Worm (Caenorhabditis elegans) whole organism, L2 larva: ENCODE data around the gene mltn-7.

ENCODE experiments used
- C34F6.9 ChIP-seq: fragments of 150-350 bp; optimal IDR thresholded peaks from 2 replicates; lab custom pipeline; 2014; ENCODE audit warnings: missing biosample characterization, missing genetic modification characterization
- R02D3.7 ChIP-seq: fragments of 150-350 bp; optimal IDR thresholded peaks from 2 replicates; lab custom pipeline; 2014; ENCODE audit warnings: missing biosample characterization, missing genetic modification characterization
- ZK546.5 ChIP-seq: sonication (generic microtip); optimal IDR thresholded peaks from 2 replicates; lab custom pipeline; 2017; ENCODE audit warnings: missing biosample characterization, missing genetic modification characterization
- aly-2 ChIP-seq: fragments of 150-350 bp; optimal IDR thresholded peaks from 2 replicates; lab custom pipeline; 2014; ENCODE audit warnings: missing biosample characterization, missing genetic modification characterization
- ama-1 ChIP-seq: fragments of 150-350 bp; optimal IDR thresholded peaks from 2 replicates; lab custom pipeline; 2018; ENCODE audit warnings: inconsistent platforms
- blmp-1 ChIP-seq: sonication (generic microtip); optimal IDR thresholded peaks from 2 replicates; lab custom pipeline; 2017; ENCODE audit warnings: missing genetic modification characterization, mild to moderate bottlenecking, missing compliant biosample characterization, antibody characterized with exemption, moderate library complexity; ENCODE audit not compliant: insufficient read depth
- ceh-16 ChIP-seq: fragments of 150-350 bp; optimal IDR thresholded peaks from 2 replicates; lab custom pipeline; 2014; ENCODE audit warnings: missing biosample characterization, missing genetic modification characterization
- crh-2 ChIP-seq: sonication (generic microtip); optimal IDR thresholded peaks from 2 replicates; lab custom pipeline; 2017; ENCODE audit warnings: missing biosample characterization, missing genetic modification characterization
- dmd-4 ChIP-seq: sonication (generic microtip); optimal IDR thresholded peaks from 2 replicates; lab custom pipeline; 2017; ENCODE audit warnings: missing biosample characterization, missing genetic modification characterization
- egl-27 ChIP-seq: sonication (generic microtip); optimal IDR thresholded peaks from 3 replicates; lab custom pipeline; 2017; ENCODE audit warnings: missing biosample characterization, missing genetic modification reagents, missing genetic modification characterization
- elt-1 ChIP-seq: fragments of 150-350 bp; optimal IDR thresholded peaks from 2 replicates; lab custom pipeline; 2014; ENCODE audit warnings: missing biosample characterization, missing genetic modification characterization
- elt-3 ChIP-seq: sonication (generic microtip); optimal IDR thresholded peaks from 2 replicates; lab custom pipeline; 2017; ENCODE audit warnings: missing biosample characterization, missing genetic modification characterization
- gmeb-1 ChIP-seq: fragments of 150-350 bp; optimal IDR thresholded peaks from 2 replicates; lab custom pipeline; 2014; ENCODE audit warnings: missing biosample characterization, missing genetic modification characterization
- mab-5 ChIP-seq: fragments of 150-350 bp; optimal IDR thresholded peaks from 2 replicates; lab custom pipeline; 2014; ENCODE audit warnings: missing biosample characterization, missing genetic modification characterization
- mdl-1 ChIP-seq, 2 experiments: fragments of 150-350 bp in 1 of 2; sonication (generic microtip) in 1 of 2; optimal IDR thresholded peaks; 2 replicates each; lab custom pipeline; 2017; ENCODE audit warnings: missing biosample characterization in 2 of 2, missing genetic modification characterization in 2 of 2
- nhr-10 ChIP-seq: sonication (generic microtip); optimal IDR thresholded peaks from 2 replicates; lab custom pipeline; 2017; ENCODE audit warnings: missing biosample characterization, missing genetic modification characterization
- nhr-11 ChIP-seq: fragments of 150-350 bp; optimal IDR thresholded peaks from 2 replicates; lab custom pipeline; 2014; ENCODE audit warnings: missing biosample characterization, missing genetic modification characterization
- nhr-129 ChIP-seq: fragments of 150-350 bp; optimal IDR thresholded peaks from 2 replicates; lab custom pipeline; 2014; ENCODE audit warnings: missing biosample characterization, missing genetic modification characterization
- nhr-21 ChIP-seq: fragments of 150-350 bp; optimal IDR thresholded peaks from 2 replicates; lab custom pipeline; 2014; ENCODE audit warnings: missing biosample characterization, missing genetic modification characterization
- nhr-237 ChIP-seq: fragments of 150-350 bp; optimal IDR thresholded peaks from 2 replicates; lab custom pipeline; 2014; ENCODE audit warnings: missing biosample characterization, missing genetic modification characterization
- nhr-25 ChIP-seq: fragments of 150-350 bp; sonication (generic microtip); optimal IDR thresholded peaks from 3 replicates; lab custom pipeline; 2014; ENCODE audit warnings: missing biosample characterization, missing genetic modification characterization
- nhr-6 ChIP-seq: fragments of 150-350 bp; optimal IDR thresholded peaks from 2 replicates; lab custom pipeline; 2014; ENCODE audit warnings: missing biosample characterization, missing genetic modification characterization
- nhr-77 ChIP-seq: fragments of 150-350 bp; optimal IDR thresholded peaks from 2 replicates; lab custom pipeline; 2014; ENCODE audit warnings: missing biosample characterization, missing genetic modification characterization
- peb-1 ChIP-seq: fragments of 150-350 bp; optimal IDR thresholded peaks from 2 replicates; lab custom pipeline; 2014; ENCODE audit warnings: missing biosample characterization, missing genetic modification characterization
- sem-4 ChIP-seq: fragments of 150-350 bp; optimal IDR thresholded peaks from 2 replicates; lab custom pipeline; 2014; ENCODE audit warnings: missing biosample characterization, missing genetic modification reagents, missing genetic modification characterization
- skn-1 ChIP-seq: sonication (generic microtip); optimal IDR thresholded peaks from 2 replicates; lab custom pipeline; 2017; ENCODE audit warnings: missing biosample characterization, missing genetic modification characterization
- snpc-4 ChIP-seq: fragments of 150-350 bp; optimal IDR thresholded peaks from 2 replicates; lab custom pipeline; 2014; ENCODE audit warnings: missing biosample characterization, missing genetic modification characterization
- unc-39 ChIP-seq: fragments of 150-350 bp; optimal IDR thresholded peaks from 2 replicates; lab custom pipeline; 2014; ENCODE audit warnings: missing biosample characterization, missing genetic modification characterization
- unc-55 ChIP-seq: fragments of 150-350 bp; sonication (generic microtip); optimal IDR thresholded peaks from 3 replicates; lab custom pipeline; 2014; ENCODE audit warnings: missing biosample characterization, missing genetic modification reagents, missing genetic modification characterization
- unc-62 ChIP-seq: fragments of 150-350 bp; optimal IDR thresholded peaks from 2 replicates; lab custom pipeline; 2014; ENCODE audit warnings: missing biosample characterization, missing genetic modification reagents, missing genetic modification characterization
- zag-1 ChIP-seq: fragments of 150-350 bp; optimal IDR thresholded peaks from 2 replicates; lab custom pipeline; 2014; ENCODE audit warnings: missing biosample characterization, missing genetic modification characterization
- ztf-11 ChIP-seq: sonication (generic microtip); optimal IDR thresholded peaks from 2 replicates; lab custom pipeline; 2017; ENCODE audit warnings: missing biosample characterization, missing genetic modification characterization
- ztf-4 ChIP-seq: fragments of 150-350 bp; optimal IDR thresholded peaks from 2 replicates; lab custom pipeline; 2014; ENCODE audit warnings: missing biosample characterization, missing genetic modification characterization

mltn-7 gene

DNA sequence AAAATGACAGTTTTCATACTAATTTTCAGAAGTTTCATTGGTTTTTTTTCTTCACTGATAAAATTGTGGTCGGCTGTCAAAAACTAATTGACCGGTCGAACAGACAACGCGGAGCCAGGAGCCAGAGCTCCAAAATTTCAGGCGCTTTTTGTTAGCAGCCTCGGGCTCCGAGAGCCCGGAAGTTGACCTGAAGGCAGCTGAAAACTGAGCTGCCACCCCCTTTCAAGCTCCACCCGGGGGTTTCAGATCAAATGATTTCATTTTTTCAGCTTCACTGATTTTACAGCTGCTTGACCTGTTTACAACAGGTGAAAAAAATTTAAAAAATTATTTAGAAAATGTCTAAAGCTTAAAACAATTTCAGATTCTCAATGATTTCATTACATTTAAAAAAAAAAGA is 27.8 kb upstream of the mltn-7 start:
- TF ChIP-seq gmeb-1 (no peak), nhr-11 (tag; lab: Kevin White, UChicago) (no peak), C34F6.9 (tag; lab: Kevin White, UChicago) (no peak), elt-3 (no peak), blmp-1 (tag; lab: Kevin White, UChicago) (no peak), mab-5 (tag; lab: Kevin White, UChicago) (no peak), crh-2 (tag; lab: Kevin White, UChicago) (no peak), ceh-16 (tag; lab: Kevin White, UChicago) (no peak), R02D3.7 (no peak), unc-55 (no peak), peb-1 (tag; lab: Kevin White, UChicago) (no peak), nhr-77 (tag; lab: Kevin White, UChicago) (no peak), snpc-4 (tag; lab: Kevin White, UChicago) (no peak), aly-2 (tag; lab: Kevin White, UChicago) (no peak)

DNA sequence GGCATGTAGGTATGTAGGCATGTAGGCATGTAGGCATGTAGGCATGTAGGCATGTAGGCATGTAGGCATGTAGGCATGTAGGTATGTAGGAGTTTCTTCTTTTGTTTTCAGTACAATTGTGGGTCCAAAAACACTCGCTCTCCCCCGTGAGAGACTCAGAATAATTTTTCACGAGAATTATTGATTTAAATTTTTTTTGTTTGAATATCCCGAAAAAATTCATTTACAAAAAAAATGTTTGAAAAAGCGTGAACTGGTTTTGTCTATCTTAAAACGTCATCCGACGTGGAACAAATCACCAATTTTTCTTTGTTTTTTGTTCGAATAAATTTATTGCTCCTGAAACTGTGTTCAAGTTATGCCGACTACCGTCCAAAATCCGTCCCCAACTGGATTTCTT is 27.0 kb upstream of the mltn-7 start, which contains the start of gene wago-10:
TSS of gene wago-10 (plus strand) at position 301 of the 400 bp plus-strand sequence.
- TF ChIP-seq ZK546.5 (tag; lab: Kevin White, UChicago) (no peak), unc-39 (tag; lab: Kevin White, UChicago) (no peak), peb-1 (tag; lab: Kevin White, UChicago) (no peak), ztf-11 (no peak), mdl-1 (tag; optimal IDR thresholded peaks at IDR 0.05; lab: Kevin White, UChicago) (no peak), sem-4 (tag; lab: Kevin White, UChicago) (no peak), nhr-25 (no peak), nhr-21 (tag; lab: Kevin White, UChicago) (no peak), zag-1 (no peak), dmd-4 (no peak), nhr-129 (tag; lab: Kevin White, UChicago) (no peak)

DNA sequence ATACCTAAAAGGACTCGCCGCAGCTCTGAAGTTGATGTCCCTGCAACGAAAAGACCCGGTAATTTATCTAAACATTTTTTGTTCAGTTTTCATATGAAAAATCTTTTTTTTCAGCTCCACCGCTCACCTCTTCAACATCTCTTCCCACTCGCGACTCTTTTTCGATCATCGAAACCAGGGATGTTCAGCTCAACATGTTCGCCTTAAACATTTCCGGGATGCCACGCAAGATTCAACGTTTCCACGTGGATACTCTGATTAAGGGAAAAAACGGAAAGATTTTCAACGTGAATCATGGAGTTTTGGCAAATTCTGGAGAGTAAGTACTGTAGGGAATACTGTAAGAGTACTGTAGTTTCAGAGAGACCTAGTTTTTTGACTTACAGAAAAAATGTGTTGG is 26.6 kb upstream of the mltn-7 start:
- TF ChIP-seq nhr-10 (tag; lab: Kevin White, UChicago) = no peak
- no peak for TF ChIP-seq mab-5 (tag; lab: Kevin White, UChicago)
- TF ChIP-seq ztf-11 = no peak
- TF ChIP-seq unc-55 = no peak
- no peak for TF ChIP-seq R02D3.7
- no peak for TF ChIP-seq aly-2 (tag; lab: Kevin White, UChicago)
- no peak for TF ChIP-seq ama-1 (lab: Kevin White, UChicago)
- TF ChIP-seq ceh-16 (tag; lab: Kevin White, UChicago) = no peak
- no peak for TF ChIP-seq elt-1 (tag; lab: Kevin White, UChicago)
- no peak for TF ChIP-seq ZK546.5 (tag; lab: Kevin White, UChicago)
- TF ChIP-seq snpc-4 (tag; lab: Kevin White, UChicago) = no peak
- TF ChIP-seq nhr-237 (tag; lab: Kevin White, UChicago) = no peak
- no peak for TF ChIP-seq elt-3
- no peak for TF ChIP-seq egl-27 (tag; lab: Kevin White, UChicago)
- no peak for TF ChIP-seq zag-1
- TF ChIP-seq nhr-6 (tag; lab: Kevin White, UChicago) = no peak

DNA sequence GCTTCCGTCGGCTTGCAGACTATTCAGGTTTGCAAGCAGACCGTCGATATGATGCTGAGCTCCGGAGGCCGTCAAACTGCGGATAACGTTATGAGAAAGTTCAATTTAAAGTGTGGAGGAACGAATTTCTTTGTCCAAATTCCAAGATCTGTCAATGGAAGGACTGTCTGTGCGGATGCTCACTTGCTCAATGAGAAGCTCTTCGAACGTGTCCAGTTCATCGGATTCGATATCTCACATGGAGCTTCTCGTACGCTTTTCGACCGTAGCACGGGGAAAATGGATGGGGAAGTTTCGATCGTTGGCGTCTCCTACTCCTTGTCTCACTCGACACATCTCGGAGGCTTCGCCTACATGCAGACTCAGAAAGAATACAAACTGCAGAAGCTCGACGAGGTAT is 24.1 kb upstream of the mltn-7 start:
- TF ChIP-seq ZK546.5 (tag; lab: Kevin White, UChicago) (no peak), mdl-1 (tag; optimal IDR thresholded peaks at IDR 0.05; lab: Kevin White, UChicago) (no peak), nhr-21 (tag; lab: Kevin White, UChicago) (no peak), ztf-11 (no peak), dmd-4 (no peak), unc-62 (GFP tag; lab: Kevin White, UChicago) (no peak), nhr-11 (tag; lab: Kevin White, UChicago) (no peak), unc-39 (tag; lab: Kevin White, UChicago) (no peak)

DNA sequence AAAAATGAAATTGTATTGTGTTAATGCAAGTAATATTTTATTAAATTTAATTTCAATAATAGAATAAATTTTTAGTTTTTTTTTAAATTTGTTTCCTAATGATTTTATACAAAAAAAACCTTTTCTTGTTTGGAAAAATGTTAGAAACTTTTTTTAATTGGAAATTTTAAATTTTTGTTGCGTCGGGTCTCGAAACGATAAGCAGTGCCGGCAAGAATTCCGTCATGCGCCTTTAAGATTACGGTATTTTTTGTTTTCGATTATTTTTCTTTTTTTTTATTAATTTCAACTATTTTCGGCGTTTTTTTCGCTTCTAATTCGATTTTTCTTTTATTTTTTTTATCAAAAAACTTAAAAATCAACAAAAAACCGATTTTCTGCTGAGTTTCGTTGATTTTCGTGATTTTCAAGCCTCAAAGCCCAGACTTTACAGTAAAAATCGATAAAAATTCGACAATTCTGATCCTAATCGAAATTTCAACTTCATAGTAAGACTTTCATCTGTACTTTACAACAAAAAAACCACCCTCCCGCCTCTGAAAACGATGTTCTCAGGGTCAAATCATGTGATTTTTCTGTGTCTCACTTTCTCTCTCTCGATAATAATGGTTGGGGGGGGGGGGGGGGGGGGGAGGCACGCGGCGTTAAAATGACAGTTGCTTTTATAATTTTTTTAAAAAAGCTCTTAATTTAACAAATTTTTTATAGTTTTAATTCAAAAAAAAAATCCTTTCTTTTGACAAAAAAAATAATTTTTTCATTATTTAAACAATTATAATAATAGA is 22.4 kb upstream of the mltn-7 start:
- TF ChIP-seq skn-1 (tag; lab: Kevin White, UChicago) (no peak), unc-55 (no peak), nhr-25 (no peak), dmd-4 (no peak), ztf-4 (tag; lab: Kevin White, UChicago) (no peak)
- TF ChIP-seq, all 48 proteins: peak for 0
